Fruit fly (Drosophila melanogaster) whole organism, embryonic: Measurements from ENCODE around the gene CG43318.
A peak's percentile ranks its signal among the peaks of the same experiment; 100 is the strongest.

Experiments used
- BtbVII ChIP-seq: fragments of 200-800 bp; sonication (Bioruptor generic); optimal IDR thresholded peaks from 3 replicates; lab custom pipeline; 2017; ENCODE audit warnings: missing biosample characterization, mild to moderate bottlenecking, missing genetic modification characterization
- CG10147 ChIP-seq: fragments of 200-800 bp; sonication (Bioruptor generic); optimal IDR thresholded peaks from 2 replicates; lab custom pipeline; 2019; ENCODE audit warnings: missing biosample characterization, mild to moderate bottlenecking, missing genetic modification characterization, moderate library complexity
- CG12219 ChIP-seq: fragments of 200-800 bp; sonication (Bioruptor generic); optimal IDR thresholded peaks from 3 replicates; lab custom pipeline; 2018; ENCODE audit warnings: missing biosample characterization, mild to moderate bottlenecking, missing genetic modification characterization
- CG12744 ChIP-seq: fragments of 200-800 bp; sonication (Bioruptor generic); optimal IDR thresholded peaks from 2 replicates; lab custom pipeline; 2016; ENCODE audit warnings: missing biosample characterization, missing genetic modification characterization
- CG14710 ChIP-seq: fragments of 200-800 bp; sonication (Bioruptor generic); optimal IDR thresholded peaks from 3 replicates; lab custom pipeline; 2019; ENCODE audit warnings: missing biosample characterization, mild to moderate bottlenecking, missing genetic modification characterization, moderate library complexity
- CG15514 ChIP-seq: fragments of 200-800 bp; sonication (Bioruptor generic); optimal IDR thresholded peaks from 3 replicates; lab custom pipeline; 2017; ENCODE audit warnings: missing biosample characterization, missing genetic modification characterization, mild to moderate bottlenecking, moderate library complexity, missing genetic modification reagents
- CG16815 ChIP-seq: fragments of 200-800 bp; sonication (Bioruptor generic); optimal IDR thresholded peaks from 3 replicates; lab custom pipeline; 2017; ENCODE audit warnings: missing biosample characterization, mild to moderate bottlenecking, missing genetic modification characterization
- CG2120 ChIP-seq: fragments of 200-800 bp; sonication (Bioruptor generic); optimal IDR thresholded peaks from 3 replicates; lab custom pipeline; 2016; ENCODE audit warnings: missing biosample characterization, missing genetic modification characterization
- CG33557 ChIP-seq: fragments of 200-800 bp; sonication (Bioruptor generic); optimal IDR thresholded peaks from 2 replicates; lab custom pipeline; 2019; ENCODE audit warnings: missing biosample characterization, mild to moderate bottlenecking, missing genetic modification characterization, moderate library complexity
- CG3726 ChIP-seq: fragments of 200-800 bp; sonication (Bioruptor generic); IDR thresholded peaks from 3 replicates; pipeline ENCODE4, ENCODE4 v1.3.6; 2022; ENCODE audit warnings: missing biosample characterization, missing genetic modification characterization
- CG4360 ChIP-seq: fragments of 200-800 bp; sonication (Bioruptor generic); IDR thresholded peaks from 2 replicates; pipeline ENCODE4 v1.3.6; 2022; ENCODE audit warnings: missing biosample characterization, missing genetic modification characterization
- CG4707 ChIP-seq: fragments of 200-800 bp; sonication (Bioruptor generic); optimal IDR thresholded peaks from 2 replicates; lab custom pipeline; 2018; ENCODE audit warnings: missing biosample characterization, mild to moderate bottlenecking, missing genetic modification characterization, moderate library complexity
- CG5245 ChIP-seq: fragments of 200-800 bp; sonication (Bioruptor generic); optimal IDR thresholded peaks from 3 replicates; lab custom pipeline; 2016; ENCODE audit warnings: missing biosample characterization, missing genetic modification characterization
- CG6175 ChIP-seq: fragments of 200-800 bp; sonication (Bioruptor generic); IDR thresholded peaks from 3 replicates; pipeline ENCODE4 v1.3.6; 2022; ENCODE audit warnings: missing biosample characterization, missing genetic modification characterization
- CG9797 ChIP-seq: fragments of 200-800 bp; sonication (Bioruptor generic); optimal IDR thresholded peaks from 3 replicates; lab custom pipeline; 2018; ENCODE audit warnings: missing biosample characterization, mild to moderate bottlenecking, missing genetic modification characterization
- CrebB ChIP-seq: fragments of 200-800 bp; sonication (Bioruptor generic); optimal IDR thresholded peaks from 3 replicates; lab custom pipeline; 2018; ENCODE audit warnings: missing biosample characterization, mild to moderate bottlenecking, missing genetic modification characterization
- Hmx ChIP-seq: fragments of 200-800 bp; sonication (Bioruptor generic); optimal IDR thresholded peaks from 2 replicates; lab custom pipeline; 2016; ENCODE audit warnings: missing biosample characterization, missing genetic modification characterization
- Lhr ChIP-seq: fragments of 200-800 bp; sonication (Bioruptor generic); optimal IDR thresholded peaks from 3 replicates; lab custom pipeline; 2017; ENCODE audit warnings: mild to moderate bottlenecking, missing biosample characterization, missing genetic modification reagents, missing genetic modification characterization
- Max ChIP-seq: fragments of 200-800 bp; sonication (Bioruptor generic); optimal IDR thresholded peaks from 2 replicates; lab custom pipeline; 2016; ENCODE audit warnings: missing biosample characterization, mild to moderate bottlenecking, missing genetic modification characterization
- Nf-YA ChIP-seq: fragments of 200-800 bp; sonication (Bioruptor generic); IDR thresholded peaks from 2 replicates; pipeline ENCODE4 v1.3.6; 2022; ENCODE audit warnings: missing biosample characterization, missing genetic modification characterization
- Sin3A ChIP-seq: fragments of >200 bp; optimal IDR thresholded peaks from 2 replicates; lab custom pipeline; 2018
- Taf1 ChIP-seq: fragments of 200-800 bp; sonication (Bioruptor generic); IDR thresholded peaks from 2 replicates; pipeline ENCODE4 v1.3.6; 2022; ENCODE audit warnings: missing biosample characterization, missing genetic modification characterization
- Trl ChIP-seq, 3 experiments: fragments of >200 bp in 2 of 3; fragments of 200-800 bp in 1 of 3; sonication (Bioruptor generic) in 1 of 3; optimal IDR thresholded peaks; 2 replicates in 1 of 3; 3 replicates in 2 of 3; lab custom pipeline; 2016 to 2017; ENCODE audit warnings: missing biosample characterization in 1 of 3, missing genetic modification characterization in 1 of 3
- YL-1 ChIP-seq: fragments of 200-800 bp; sonication (Bioruptor generic); optimal IDR thresholded peaks from 3 replicates; lab custom pipeline; 2017; ENCODE audit warnings: missing biosample characterization, mild to moderate bottlenecking, missing genetic modification characterization
- br ChIP-seq: fragments of >200 bp; optimal IDR thresholded peaks from 2 replicates; lab custom pipeline; 2017
- corto ChIP-seq: fragments of 200-800 bp; sonication (Bioruptor generic); optimal IDR thresholded peaks from 2 replicates; lab custom pipeline; 2016; ENCODE audit warnings: missing biosample characterization, mild to moderate bottlenecking, missing genetic modification characterization, moderate library complexity
- danr ChIP-seq: fragments of 200-800 bp; sonication (Bioruptor generic); IDR thresholded peaks from 2 replicates; pipeline ENCODE4 v1.3.6; 2022; ENCODE audit warnings: missing biosample characterization, missing genetic modification characterization
- ewg ChIP-seq: fragments of 200-800 bp; sonication (Bioruptor generic); optimal IDR thresholded peaks from 3 replicates; lab custom pipeline; 2017; ENCODE audit warnings: mild to moderate bottlenecking, missing biosample characterization, missing genetic modification reagents, missing genetic modification characterization
- fu2 ChIP-seq: fragments of 200-800 bp; sonication (Bioruptor generic); optimal IDR thresholded peaks from 2 replicates; lab custom pipeline; 2016; ENCODE audit warnings: missing biosample characterization, missing genetic modification characterization
- gcm2 ChIP-seq: fragments of 200-800 bp; sonication (Bioruptor generic); optimal IDR thresholded peaks from 2 replicates; lab custom pipeline; 2016; ENCODE audit warnings: missing biosample characterization, missing genetic modification characterization
- gfzf ChIP-seq: fragments of 200-800 bp; sonication (Bioruptor generic); optimal IDR thresholded peaks from 2 replicates; lab custom pipeline; 2016; ENCODE audit warnings: missing biosample characterization, mild to moderate bottlenecking, missing genetic modification characterization, moderate library complexity
- gsb-n ChIP-seq: fragments of 200-800 bp; sonication (Bioruptor generic); optimal IDR thresholded peaks from 3 replicates; lab custom pipeline; 2018; ENCODE audit warnings: missing biosample characterization, mild to moderate bottlenecking, missing genetic modification characterization
- hb ChIP-seq: fragments of 200-800 bp; sonication (Bioruptor generic); IDR thresholded peaks from 3 replicates; pipeline ENCODE4 v1.3.6; 2022; ENCODE audit warnings: missing biosample characterization, missing genetic modification characterization; ENCODE audit not compliant: partially characterized antibody
- insv ChIP-seq, 2 experiments: fragments of 200-800 bp; sonication (Bioruptor generic); optimal IDR thresholded peaks; 3 replicates each; lab custom pipeline; 2016 to 2018; ENCODE audit warnings: missing biosample characterization in 2 of 2, missing genetic modification characterization in 2 of 2
- jigr1 ChIP-seq: fragments of 200-800 bp; sonication (Bioruptor generic); IDR thresholded peaks from 3 replicates; pipeline ENCODE4 v1.3.6; 2022; ENCODE audit warnings: missing biosample characterization, missing genetic modification characterization
- lbe ChIP-seq: fragments of 200-800 bp; sonication (Bioruptor generic); optimal IDR thresholded peaks from 2 replicates; lab custom pipeline; 2016; ENCODE audit warnings: missing biosample characterization, mild to moderate bottlenecking, missing genetic modification characterization
- lilli ChIP-seq: fragments of 200-800 bp; sonication (Bioruptor generic); optimal IDR thresholded peaks from 3 replicates; lab custom pipeline; 2016; ENCODE audit warnings: missing biosample characterization, missing genetic modification characterization
- nmo ChIP-seq: fragments of 200-800 bp; sonication (Bioruptor generic); optimal IDR thresholded peaks from 2 replicates; lab custom pipeline; 2018; ENCODE audit warnings: missing biosample characterization, mild to moderate bottlenecking, missing genetic modification characterization, moderate library complexity
- org-1 ChIP-seq: fragments of 200-800 bp; sonication (Bioruptor generic); optimal IDR thresholded peaks from 2 replicates; lab custom pipeline; 2017; ENCODE audit warnings: missing biosample characterization, missing genetic modification characterization
- p53 ChIP-seq: fragments of 200-800 bp; sonication (Bioruptor generic); optimal IDR thresholded peaks from 2 replicates; lab custom pipeline; 2016; ENCODE audit warnings: missing biosample characterization, missing genetic modification characterization
- pnt ChIP-seq: fragments of 200-800 bp; sonication (Bioruptor generic); optimal IDR thresholded peaks from 3 replicates; lab custom pipeline; 2016; ENCODE audit warnings: missing biosample characterization, missing genetic modification characterization
- row ChIP-seq: fragments of 200-800 bp; sonication (Bioruptor generic); IDR thresholded peaks from 3 replicates; pipeline ENCODE4 v1.3.6; 2022; ENCODE audit warnings: missing biosample characterization, missing genetic modification characterization
- salm ChIP-seq: fragments of 200-800 bp; sonication (Bioruptor generic); optimal IDR thresholded peaks from 2 replicates; lab custom pipeline; 2018; ENCODE audit warnings: missing biosample characterization, mild to moderate bottlenecking, missing genetic modification characterization
- seq ChIP-seq: fragments of 200-800 bp; sonication (Bioruptor generic); IDR thresholded peaks from 2 replicates; pipeline ENCODE4 v1.3.6; 2022; ENCODE audit warnings: missing biosample characterization, missing genetic modification characterization
- shn ChIP-seq: fragments of 200-800 bp; sonication (Bioruptor generic); optimal IDR thresholded peaks from 3 replicates; lab custom pipeline; 2016; ENCODE audit warnings: missing biosample characterization, missing genetic modification characterization
- slou ChIP-seq: fragments of 200-800 bp; sonication (Bioruptor generic); optimal IDR thresholded peaks from 3 replicates; lab custom pipeline; 2016; ENCODE audit warnings: missing biosample characterization, missing genetic modification characterization
- sna ChIP-seq: fragments of 200-800 bp; sonication (Bioruptor generic); IDR thresholded peaks from 2 replicates; pipeline ENCODE4 v1.3.6; 2022; ENCODE audit warnings: missing biosample characterization, missing genetic modification characterization; ENCODE audit not compliant: partially characterized antibody
- stwl ChIP-seq: fragments of 200-800 bp; sonication (Bioruptor generic); optimal IDR thresholded peaks from 3 replicates; lab custom pipeline; 2018; ENCODE audit warnings: missing biosample characterization, mild to moderate bottlenecking, missing genetic modification characterization, moderate library complexity
- trem ChIP-seq: fragments of 200-800 bp; optimal IDR thresholded peaks from 3 replicates; lab custom pipeline; 2019; ENCODE audit warnings: missing biosample characterization, mild to moderate bottlenecking, missing genetic modification characterization, moderate library complexity

CG43318 gene

DNA sequence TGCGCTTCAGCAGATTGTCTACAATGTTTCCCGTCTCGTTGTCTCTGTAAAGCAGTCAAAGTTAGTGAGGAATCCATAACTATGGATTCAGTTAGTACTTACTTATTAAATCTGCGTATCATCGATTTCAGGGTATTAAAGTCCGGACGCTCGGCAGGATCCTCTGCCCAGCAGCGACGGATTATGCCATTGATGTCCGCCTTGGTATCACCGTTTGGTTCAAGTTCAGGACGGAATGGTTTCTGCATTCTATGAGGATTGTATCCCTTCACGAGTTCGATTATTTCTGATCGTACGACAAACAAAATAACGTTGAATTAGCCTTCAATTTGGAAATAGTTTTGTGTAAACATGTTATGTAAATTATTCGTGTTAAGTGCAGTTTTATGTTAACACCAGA is 26.7 kb upstream of the CG43318 start, which contains the start of gene CG9632:
Gene CG9632, plus strand, starts transcription at position 301 of the 400 bp plus-strand sequence.
- no peak for TF ChIP-seq CG12219
- TF ChIP-seq corto (GFP tag; lab: Kevin White, UChicago): no peak
- no peak for TF ChIP-seq danr (GFP tag; lab: Robert Waterston, UW)

DNA sequence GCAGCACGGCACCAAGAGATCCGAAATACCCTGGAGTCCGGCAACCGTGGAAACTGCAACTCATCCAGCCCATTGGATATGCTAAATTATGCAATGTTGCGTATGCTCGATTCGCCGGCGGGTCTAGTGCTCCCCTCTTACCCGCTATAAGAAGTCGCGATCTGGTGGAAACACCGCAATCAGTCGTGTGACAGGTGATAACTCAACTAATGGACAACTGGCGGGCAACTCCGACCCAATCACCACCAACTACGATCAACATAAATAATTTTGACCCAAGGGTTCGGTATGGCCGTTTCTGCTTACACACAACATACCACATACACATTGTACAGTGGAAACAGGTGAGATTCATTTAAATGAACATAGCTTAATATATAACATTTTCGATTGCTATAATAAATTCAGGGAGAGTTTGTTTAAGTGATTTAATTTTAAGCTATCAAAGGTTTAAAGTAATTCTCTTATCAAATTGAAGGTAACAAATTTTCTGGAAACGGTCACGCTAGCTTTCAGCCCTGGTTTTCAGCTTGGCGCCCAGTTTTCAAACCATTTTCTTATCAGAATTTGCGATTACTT is 24.0 kb upstream of the CG43318 start, which contains the start of gene Hmt-1:
Gene Hmt-1, minus strand, starts transcription at position 282 of the 579 bp plus-strand sequence.
- TF ChIP-seq CrebB (tag; lab: Kevin White, UChicago): no peak
- no peak for TF ChIP-seq lbe (GFP tag; lab: Kevin White, UChicago)
- TF ChIP-seq insv (GFP tag; optimal IDR thresholded peaks at IDR 0.05; lab: Kevin White, UChicago): peak; percentile 95 to 99
- no peak for TF ChIP-seq salm (tag; lab: Kevin White, UChicago)
- no peak for TF ChIP-seq CG12744 (GFP tag; lab: Kevin White, UChicago)
- TF ChIP-seq CG2120 (GFP tag; lab: Kevin White, UChicago): peak; percentile 31
- TF ChIP-seq CG6175 (GFP tag; lab: Robert Waterston, UW): no peak
- TF ChIP-seq Max (GFP tag; lab: Kevin White, UChicago): peak; percentile 1
- TF ChIP-seq p53 (GFP tag; lab: Kevin White, UChicago): no peak
- no peak for TF ChIP-seq pnt (GFP tag; lab: Kevin White, UChicago)
- peak; percentile 92 for TF ChIP-seq CG9797 (GFP tag; lab: Kevin White, UChicago)
- peak; percentile 83 for TF ChIP-seq trem (tag; lab: Kevin White, UChicago)
- no peak for TF ChIP-seq jigr1 (GFP tag; lab: Robert Waterston, UW)
- no peak for TF ChIP-seq seq (GFP tag; lab: Robert Waterston, UW)
- peak; percentile 52 for TF ChIP-seq stwl
- no peak for TF ChIP-seq Hmx (GFP tag; lab: Kevin White, UChicago)
- no peak for TF ChIP-seq CG16815
- TF ChIP-seq CG15514: peak; percentile 62
- peak; percentile 43 for TF ChIP-seq lilli (GFP tag; lab: Kevin White, UChicago)
- no peak for TF ChIP-seq BtbVII
- no peak for TF ChIP-seq Taf1 (GFP tag; lab: Robert Waterston, UW)
- TF ChIP-seq br (lab: Kevin White, UChicago): no peak
- TF ChIP-seq Sin3A (lab: Kevin White, UChicago): peak; percentile 85
- TF ChIP-seq CG4360: no peak
- peak; percentile 53 for TF ChIP-seq YL-1
- peak; percentile 52 for TF ChIP-seq Lhr (GFP tag; lab: Kevin White, UChicago)
- TF ChIP-seq ewg: no peak
- no peak for TF ChIP-seq gcm2
- TF ChIP-seq CG3726 (GFP tag; lab: Robert Waterston, UW): no peak
- TF ChIP-seq gfzf (GFP tag; lab: Kevin White, UChicago): peak; percentile 91
- no peak for TF ChIP-seq CG33557 (GFP tag; lab: Kevin White, UChicago)
- no peak for TF ChIP-seq CG5245 (GFP tag; lab: Kevin White, UChicago)
- TF ChIP-seq org-1: no peak
- peak; percentile 67 for TF ChIP-seq nmo (GFP tag; lab: Kevin White, UChicago)
- TF ChIP-seq Nf-YA: no peak
- peak; percentile 67 for TF ChIP-seq row (GFP tag; lab: Robert Waterston, UW)
- TF ChIP-seq CG14710 (tag; lab: Kevin White, UChicago): peak; percentile 80
- peak; percentile 40 for TF ChIP-seq gsb-n (tag; lab: Kevin White, UChicago)
- no peak for TF ChIP-seq slou (GFP tag; lab: Kevin White, UChicago)
- no peak for TF ChIP-seq shn (GFP tag; lab: Kevin White, UChicago)
- no peak for TF ChIP-seq CG4707 (GFP tag; lab: Kevin White, UChicago)
- no peak for TF ChIP-seq hb (GFP tag; lab: Robert Waterston, UW)
- no peak for TF ChIP-seq sna (GFP tag; lab: Robert Waterston, UW)
- TF ChIP-seq fu2 (GFP tag; lab: Kevin White, UChicago): no peak
- TF ChIP-seq Trl (optimal IDR thresholded peaks at IDR 0.05; lab: Kevin White, UChicago): no peak
- TF ChIP-seq Trl (GFP tag; optimal IDR thresholded peaks at IDR 0.05; lab: Kevin White, UChicago): no peak
- TF ChIP-seq CG10147: no peak
